Fruit fly (Drosophila melanogaster): ENCODE measurements around the gene Nepl8.

Nepl8 gene

DNA sequence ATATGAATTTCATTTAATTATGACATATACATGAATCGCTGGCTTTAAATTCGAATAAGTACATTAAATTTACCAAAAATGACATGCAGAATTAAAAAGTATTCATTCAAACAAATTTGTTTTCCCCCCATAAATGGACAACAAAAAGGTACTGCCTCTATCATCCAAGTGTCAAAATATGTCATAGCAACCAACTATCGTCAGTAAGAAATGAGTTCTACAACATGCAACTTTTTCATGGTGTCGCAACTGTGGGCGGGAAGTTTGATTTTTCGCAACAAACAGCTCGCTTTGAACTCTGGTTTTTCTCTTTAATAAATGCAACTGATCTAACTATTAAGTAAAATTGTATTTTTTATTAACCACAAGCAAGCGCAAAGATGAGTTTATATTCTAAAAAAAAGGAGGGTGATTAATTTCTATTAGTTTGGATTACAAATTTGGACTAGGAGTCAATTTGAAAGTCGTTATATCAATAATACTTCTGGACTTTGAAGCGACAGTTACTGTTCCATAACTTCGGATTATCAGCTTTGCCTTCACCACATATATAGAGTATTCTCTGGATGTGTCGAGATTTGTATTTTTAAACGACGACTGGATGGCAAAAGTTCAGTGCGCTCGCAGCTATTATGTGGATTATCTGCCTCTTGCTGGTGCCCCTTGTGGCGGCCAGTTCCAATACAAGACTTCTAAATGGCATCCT is at the start of gene Nepl8:
Nepl8 (plus strand) TSS at position 578 of the 706 bp plus-strand sequence.
- TF ChIP-seq ttk (optimal IDR thresholded peaks at IDR 0.05) (no peak), Sin3A (optimal IDR thresholded peaks at IDR 0.05) (no peak), Myc (optimal IDR thresholded peaks at IDR 0.05) (no peak), insv (optimal IDR thresholded peaks at IDR 0.05) (no peak), psq (optimal IDR thresholded peaks at IDR 0.05) (no peak), h (optimal IDR thresholded peaks at IDR 0.05) (no peak)

dm6 chr2L:16442620-16443019 is 45.3 kb upstream of the Nepl8 start:
- no peak for TF ChIP-seq insv (optimal IDR thresholded peaks at IDR 0.05)
- no peak for TF ChIP-seq h (optimal IDR thresholded peaks at IDR 0.05)
- no peak for TF ChIP-seq Myc (optimal IDR thresholded peaks at IDR 0.05)
- no peak for TF ChIP-seq Sin3A (optimal IDR thresholded peaks at IDR 0.05)
- no peak for TF ChIP-seq ttk (optimal IDR thresholded peaks at IDR 0.05)
- TF ChIP-seq psq (optimal IDR thresholded peaks at IDR 0.05): no peak

- TF ChIP-seq ttk (optimal IDR thresholded peaks at IDR 0.05): no peak
- TF ChIP-seq Myc (optimal IDR thresholded peaks at IDR 0.05): no peak
- TF ChIP-seq insv (optimal IDR thresholded peaks at IDR 0.05): no peak
- TF ChIP-seq h (optimal IDR thresholded peaks at IDR 0.05): no peak
- TF ChIP-seq Sin3A (optimal IDR thresholded peaks at IDR 0.05): no peak
- TF ChIP-seq psq (optimal IDR thresholded peaks at IDR 0.05): no peak
Measured at dm6 chr2L:16445034-16445433, 42.9 kb upstream of the Nepl8 start, which contains the start of gene Idgf1. Gene Idgf1, plus strand, starts transcription at chr2L:16445278.

- TF ChIP-seq h (optimal IDR thresholded peaks at IDR 0.05): no peak
- TF ChIP-seq psq (optimal IDR thresholded peaks at IDR 0.05): no peak
- TF ChIP-seq ttk (optimal IDR thresholded peaks at IDR 0.05): no peak
- no peak for TF ChIP-seq Sin3A (optimal IDR thresholded peaks at IDR 0.05)
- no peak for TF ChIP-seq Myc (optimal IDR thresholded peaks at IDR 0.05)
- no peak for TF ChIP-seq insv (optimal IDR thresholded peaks at IDR 0.05)
Measured at dm6 chr2L:16446975-16447509, 40.9 kb upstream of the Nepl8 start, which contains the start of gene Idgf2. Gene Idgf2, plus strand, starts transcription at chr2L:16447330.

- TF ChIP-seq psq (optimal IDR thresholded peaks at IDR 0.05) (no peak), ttk (optimal IDR thresholded peaks at IDR 0.05) (no peak), h (optimal IDR thresholded peaks at IDR 0.05) (no peak), Sin3A (optimal IDR thresholded peaks at IDR 0.05) (no peak), insv (optimal IDR thresholded peaks at IDR 0.05) (no peak), Myc (optimal IDR thresholded peaks at IDR 0.05) (no peak)
Measured at dm6 chr2L:16447875-16448412, 40.0 kb upstream of the Nepl8 start.

dm6 chr2L:16448451-16449206 is 39.3 kb upstream of the Nepl8 start, which contains the start of gene CG5888:
Gene CG5888, minus strand, starts transcription at chr2L:16448469.
- no peak for TF ChIP-seq psq (optimal IDR thresholded peaks at IDR 0.05)
- no peak for TF ChIP-seq insv (optimal IDR thresholded peaks at IDR 0.05)
- TF ChIP-seq Myc (optimal IDR thresholded peaks at IDR 0.05): no peak
- no peak for TF ChIP-seq Sin3A (optimal IDR thresholded peaks at IDR 0.05)
- no peak for TF ChIP-seq ttk (optimal IDR thresholded peaks at IDR 0.05)
- TF ChIP-seq h (optimal IDR thresholded peaks at IDR 0.05): no peak

DNA sequence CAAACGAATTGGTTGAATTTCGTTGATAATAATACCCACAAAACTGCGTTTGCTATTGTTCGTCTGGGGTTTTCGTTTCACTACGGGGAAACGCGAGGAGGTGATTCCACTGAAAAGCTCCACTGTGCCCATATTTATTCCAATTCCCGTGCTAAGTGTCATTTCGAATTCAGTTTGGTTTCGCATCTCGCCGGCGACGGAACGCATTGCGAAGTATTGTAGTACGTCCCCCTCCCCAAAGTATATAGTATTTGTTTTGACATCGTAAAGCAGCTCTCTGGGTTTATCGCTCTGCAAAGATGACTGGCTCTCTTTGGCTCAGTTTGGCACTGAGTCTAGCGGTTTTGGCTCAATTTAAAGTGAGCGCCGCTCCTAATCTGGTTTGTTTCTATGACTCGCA is 37.1 kb upstream of the Nepl8 start, which contains the start of gene Idgf3:
Idgf3 (plus strand) TSS at position 17 of the 400 bp plus-strand sequence.
- TF ChIP-seq insv (optimal IDR thresholded peaks at IDR 0.05): no peak

DNA sequence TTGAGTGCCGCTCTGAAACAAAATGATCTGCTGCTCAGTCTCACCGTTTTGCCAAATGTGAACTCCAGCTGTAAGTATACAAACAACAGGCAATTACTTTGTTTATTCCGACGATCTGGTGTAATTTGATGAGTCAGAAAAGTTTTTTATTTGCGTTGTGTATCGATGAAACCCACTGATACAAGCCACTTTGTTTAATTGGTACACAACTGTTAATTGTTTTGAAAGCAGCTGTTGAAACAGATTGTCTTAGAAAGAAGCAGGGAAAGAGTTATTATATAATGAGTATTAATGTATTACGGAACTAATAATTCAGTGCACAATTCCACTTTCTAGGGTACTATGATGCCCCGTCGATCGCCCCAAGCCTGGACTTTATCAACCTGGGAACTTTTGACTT is 36.1 kb upstream of the Nepl8 start:
- no peak for TF ChIP-seq Sin3A (optimal IDR thresholded peaks at IDR 0.05)
- TF ChIP-seq psq (optimal IDR thresholded peaks at IDR 0.05): no peak

dm6 chr2L:16458385-16458784 is 29.6 kb upstream of the Nepl8 start:
- TF ChIP-seq psq (optimal IDR thresholded peaks at IDR 0.05) (no peak), h (optimal IDR thresholded peaks at IDR 0.05) (no peak), Sin3A (optimal IDR thresholded peaks at IDR 0.05) (no peak), insv (optimal IDR thresholded peaks at IDR 0.05) (no peak), ttk (optimal IDR thresholded peaks at IDR 0.05) (no peak), Myc (optimal IDR thresholded peaks at IDR 0.05) (no peak)

DNA sequence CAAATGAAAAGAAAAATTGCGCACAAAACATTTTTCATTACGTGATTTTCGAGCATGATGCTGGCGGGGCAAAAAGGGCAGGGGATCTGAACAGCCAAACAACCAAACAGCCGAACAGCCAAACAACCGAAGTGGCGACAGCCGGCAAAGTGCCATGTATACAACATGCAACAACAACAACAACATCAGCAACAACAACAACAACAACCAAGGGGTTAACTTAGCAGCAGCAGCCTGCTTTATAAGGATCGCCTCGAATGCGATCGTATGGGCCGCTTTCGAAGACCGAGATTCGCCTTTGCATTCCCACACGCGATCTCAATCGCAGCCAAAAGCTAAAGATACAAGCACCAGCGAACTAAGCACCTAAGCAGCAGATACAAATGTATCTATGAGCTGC is 24.3 kb upstream of the Nepl8 start:
- no peak for TF ChIP-seq insv (optimal IDR thresholded peaks at IDR 0.05)
- no peak for TF ChIP-seq psq (optimal IDR thresholded peaks at IDR 0.05)
- TF ChIP-seq Myc (optimal IDR thresholded peaks at IDR 0.05): no peak
- TF ChIP-seq h (optimal IDR thresholded peaks at IDR 0.05): no peak

- TF ChIP-seq Myc (optimal IDR thresholded peaks at IDR 0.05) (no peak), ttk (optimal IDR thresholded peaks at IDR 0.05) (no peak), psq (optimal IDR thresholded peaks at IDR 0.05) (no peak), Sin3A (optimal IDR thresholded peaks at IDR 0.05) (no peak), h (optimal IDR thresholded peaks at IDR 0.05) (no peak), insv (optimal IDR thresholded peaks at IDR 0.05) (no peak)
Measured at dm6 chr2L:16469749-16470148, 18.2 kb upstream of the Nepl8 start.

dm6 chr2L:16472184-16472583 is 15.8 kb upstream of the Nepl8 start:
- no peak for TF ChIP-seq Sin3A (optimal IDR thresholded peaks at IDR 0.05)
- no peak for TF ChIP-seq psq (optimal IDR thresholded peaks at IDR 0.05)
- no peak for TF ChIP-seq h (optimal IDR thresholded peaks at IDR 0.05)
- TF ChIP-seq ttk (optimal IDR thresholded peaks at IDR 0.05): no peak
- TF ChIP-seq Myc (optimal IDR thresholded peaks at IDR 0.05): no peak
- TF ChIP-seq insv (optimal IDR thresholded peaks at IDR 0.05): no peak
